Worm (Caenorhabditis elegans) whole organism, L2 larva: ENCODE data around the gene lpr-5.
A peak's percentile ranks its signal among the peaks of the same experiment; 100 is the strongest.

Experiments used
- C34F6.9 ChIP-seq: fragments of 150-350 bp; optimal IDR thresholded peaks from 2 replicates; lab custom pipeline; 2014; ENCODE audit warnings: missing biosample characterization, missing genetic modification characterization
- F13H6.1 ChIP-seq: sonication (generic microtip); optimal IDR thresholded peaks from 2 replicates; lab custom pipeline; 2016; ENCODE audit warnings: missing genetic modification characterization, missing compliant biosample characterization
- Y55F3AM.14 ChIP-seq: fragments of 200-800 bp; sonication (Bioruptor generic); optimal IDR thresholded peaks from 2 replicates; lab custom pipeline; 2018; ENCODE audit warnings: mild to moderate bottlenecking, missing genetic modification characterization, missing compliant biosample characterization
- ZK546.5 ChIP-seq: sonication (generic microtip); optimal IDR thresholded peaks from 2 replicates; lab custom pipeline; 2017; ENCODE audit warnings: missing biosample characterization, missing genetic modification characterization
- alr-1 ChIP-seq: fragments of 150-350 bp; optimal IDR thresholded peaks from 2 replicates; lab custom pipeline; 2014; ENCODE audit warnings: missing biosample characterization, missing genetic modification characterization
- aly-2 ChIP-seq: fragments of 150-350 bp; optimal IDR thresholded peaks from 2 replicates; lab custom pipeline; 2014; ENCODE audit warnings: missing biosample characterization, missing genetic modification characterization
- ama-1 ChIP-seq: fragments of 150-350 bp; optimal IDR thresholded peaks from 2 replicates; lab custom pipeline; 2018; ENCODE audit warnings: inconsistent platforms
- blmp-1 ChIP-seq: sonication (generic microtip); optimal IDR thresholded peaks from 2 replicates; lab custom pipeline; 2017; ENCODE audit warnings: missing genetic modification characterization, mild to moderate bottlenecking, missing compliant biosample characterization, antibody characterized with exemption, moderate library complexity; ENCODE audit not compliant: insufficient read depth
- ceh-16 ChIP-seq: fragments of 150-350 bp; optimal IDR thresholded peaks from 2 replicates; lab custom pipeline; 2014; ENCODE audit warnings: missing biosample characterization, missing genetic modification characterization
- crh-2 ChIP-seq: sonication (generic microtip); optimal IDR thresholded peaks from 2 replicates; lab custom pipeline; 2017; ENCODE audit warnings: missing biosample characterization, missing genetic modification characterization
- dmd-4 ChIP-seq: sonication (generic microtip); optimal IDR thresholded peaks from 2 replicates; lab custom pipeline; 2017; ENCODE audit warnings: missing biosample characterization, missing genetic modification characterization
- egl-27 ChIP-seq: sonication (generic microtip); optimal IDR thresholded peaks from 3 replicates; lab custom pipeline; 2017; ENCODE audit warnings: missing biosample characterization, missing genetic modification reagents, missing genetic modification characterization
- fos-1 ChIP-seq: fragments of 150-350 bp; optimal IDR thresholded peaks from 2 replicates; lab custom pipeline; 2014; ENCODE audit warnings: missing biosample characterization, missing genetic modification characterization
- gmeb-1 ChIP-seq: fragments of 150-350 bp; optimal IDR thresholded peaks from 2 replicates; lab custom pipeline; 2014; ENCODE audit warnings: missing biosample characterization, missing genetic modification characterization
- lin-11 ChIP-seq: fragments of 150-350 bp; sonication (generic microtip); optimal IDR thresholded peaks from 2 replicates; lab custom pipeline; 2014; ENCODE audit warnings: missing biosample characterization, missing genetic modification characterization, inconsistent platforms, mixed read lengths
- lin-39 ChIP-seq: fragments of 150-350 bp; optimal IDR thresholded peaks from 2 replicates; lab custom pipeline; 2014; ENCODE audit warnings: missing biosample characterization, missing genetic modification reagents, missing genetic modification characterization
- lsy-2 ChIP-seq, 2 experiments: fragments of 150-350 bp in 1 of 2; sonication (generic microtip) in 1 of 2; optimal IDR thresholded peaks; 2 replicates each; lab custom pipeline; 2014 to 2017; ENCODE audit warnings: missing biosample characterization in 2 of 2, missing genetic modification characterization in 2 of 2
- mab-5 ChIP-seq: fragments of 150-350 bp; optimal IDR thresholded peaks from 2 replicates; lab custom pipeline; 2014; ENCODE audit warnings: missing biosample characterization, missing genetic modification characterization
- mbf-1 ChIP-seq: sonication (generic microtip); optimal IDR thresholded peaks from 2 replicates; lab custom pipeline; 2017; ENCODE audit warnings: missing biosample characterization, missing genetic modification characterization
- mdl-1 ChIP-seq, 2 experiments: fragments of 150-350 bp in 1 of 2; sonication (generic microtip) in 1 of 2; optimal IDR thresholded peaks; 2 replicates each; lab custom pipeline; 2017; ENCODE audit warnings: missing biosample characterization in 2 of 2, missing genetic modification characterization in 2 of 2
- nhr-10 ChIP-seq: sonication (generic microtip); optimal IDR thresholded peaks from 2 replicates; lab custom pipeline; 2017; ENCODE audit warnings: missing biosample characterization, missing genetic modification characterization
- nhr-11 ChIP-seq: fragments of 150-350 bp; optimal IDR thresholded peaks from 2 replicates; lab custom pipeline; 2014; ENCODE audit warnings: missing biosample characterization, missing genetic modification characterization
- nhr-12 ChIP-seq: fragments of 150-350 bp; optimal IDR thresholded peaks from 2 replicates; lab custom pipeline; 2014; ENCODE audit warnings: missing biosample characterization, missing genetic modification characterization
- nhr-129 ChIP-seq: fragments of 150-350 bp; optimal IDR thresholded peaks from 2 replicates; lab custom pipeline; 2014; ENCODE audit warnings: missing biosample characterization, missing genetic modification characterization
- nhr-21 ChIP-seq: fragments of 150-350 bp; optimal IDR thresholded peaks from 2 replicates; lab custom pipeline; 2014; ENCODE audit warnings: missing biosample characterization, missing genetic modification characterization
- nhr-237 ChIP-seq: fragments of 150-350 bp; optimal IDR thresholded peaks from 2 replicates; lab custom pipeline; 2014; ENCODE audit warnings: missing biosample characterization, missing genetic modification characterization
- nhr-25 ChIP-seq: fragments of 150-350 bp; sonication (generic microtip); optimal IDR thresholded peaks from 3 replicates; lab custom pipeline; 2014; ENCODE audit warnings: missing biosample characterization, missing genetic modification characterization
- nhr-6 ChIP-seq: fragments of 150-350 bp; optimal IDR thresholded peaks from 2 replicates; lab custom pipeline; 2014; ENCODE audit warnings: missing biosample characterization, missing genetic modification characterization
- peb-1 ChIP-seq: fragments of 150-350 bp; optimal IDR thresholded peaks from 2 replicates; lab custom pipeline; 2014; ENCODE audit warnings: missing biosample characterization, missing genetic modification characterization
- sem-4 ChIP-seq: fragments of 150-350 bp; optimal IDR thresholded peaks from 2 replicates; lab custom pipeline; 2014; ENCODE audit warnings: missing biosample characterization, missing genetic modification reagents, missing genetic modification characterization
- skn-1 ChIP-seq: sonication (generic microtip); optimal IDR thresholded peaks from 2 replicates; lab custom pipeline; 2017; ENCODE audit warnings: missing biosample characterization, missing genetic modification characterization
- sma-3 ChIP-seq: sonication (generic microtip); optimal IDR thresholded peaks from 2 replicates; lab custom pipeline; 2016; ENCODE audit warnings: missing genetic modification reagents, missing genetic modification characterization, missing compliant biosample characterization
- sma-9 ChIP-seq, 2 experiments: fragments of 150-350 bp in 1 of 2; sonication (generic microtip) in 1 of 2; optimal IDR thresholded peaks; 2 replicates each; lab custom pipeline; 2014 to 2016; ENCODE audit warnings: missing genetic modification characterization in 2 of 2, mild to moderate bottlenecking in 1 of 2, missing biosample characterization in 1 of 2, missing compliant biosample characterization in 1 of 2, missing genetic modification reagents in 1 of 2, moderate library complexity in 1 of 2
- unc-55 ChIP-seq: fragments of 150-350 bp; sonication (generic microtip); optimal IDR thresholded peaks from 3 replicates; lab custom pipeline; 2014; ENCODE audit warnings: missing biosample characterization, missing genetic modification reagents, missing genetic modification characterization
- unc-62 ChIP-seq: fragments of 150-350 bp; optimal IDR thresholded peaks from 2 replicates; lab custom pipeline; 2014; ENCODE audit warnings: missing biosample characterization, missing genetic modification reagents, missing genetic modification characterization
- ztf-11 ChIP-seq: sonication (generic microtip); optimal IDR thresholded peaks from 2 replicates; lab custom pipeline; 2017; ENCODE audit warnings: missing biosample characterization, missing genetic modification characterization
- ztf-4 ChIP-seq: fragments of 150-350 bp; optimal IDR thresholded peaks from 2 replicates; lab custom pipeline; 2014; ENCODE audit warnings: missing biosample characterization, missing genetic modification characterization

Gene lpr-5

ce11 chrX:11035563-11035962, 26.4 kb upstream of the lpr-5 start:
- TF ChIP-seq C34F6.9 (peak; percentile 25), nhr-25 (tag; lab: Kevin White, UChicago) (no peak), nhr-237 (tag; lab: Kevin White, UChicago) (no peak), lin-39 (no peak), aly-2 (tag; lab: Kevin White, UChicago) (no peak), nhr-129 (tag; lab: Kevin White, UChicago) (peak; percentile 16), mab-5 (tag; lab: Kevin White, UChicago) (peak; percentile 28), nhr-6 (tag; lab: Kevin White, UChicago) (peak; percentile 5), alr-1 (tag; lab: Kevin White, UChicago) (no peak), Y55F3AM.14 (GFP tag; lab: Kevin White, UChicago) (no peak), sma-9 (GFP tag; optimal IDR thresholded peaks at IDR 0.05; lab: Kevin White, UChicago) (peak; percentile 50), sma-9 (tag; optimal IDR thresholded peaks at IDR 0.05; lab: Kevin White, UChicago) (no peak), lsy-2 (tag; optimal IDR thresholded peaks at IDR 0.05; lab: Kevin White, UChicago) (peak in 1 of 2 experiments; percentile 9), peb-1 (tag; lab: Kevin White, UChicago) (no peak), F13H6.1 (tag; lab: Kevin White, UChicago) (peak; percentile 74), gmeb-1 (tag; lab: Kevin White, UChicago) (no peak), skn-1 (tag; lab: Kevin White, UChicago) (no peak), ztf-11 (no peak), sma-3 (no peak), ztf-4 (tag; lab: Kevin White, UChicago) (no peak), unc-55 (GFP tag; lab: Kevin White, UChicago) (no peak), ceh-16 (no peak), mdl-1 (tag; optimal IDR thresholded peaks at IDR 0.05; lab: Kevin White, UChicago) (no peak)

DNA sequence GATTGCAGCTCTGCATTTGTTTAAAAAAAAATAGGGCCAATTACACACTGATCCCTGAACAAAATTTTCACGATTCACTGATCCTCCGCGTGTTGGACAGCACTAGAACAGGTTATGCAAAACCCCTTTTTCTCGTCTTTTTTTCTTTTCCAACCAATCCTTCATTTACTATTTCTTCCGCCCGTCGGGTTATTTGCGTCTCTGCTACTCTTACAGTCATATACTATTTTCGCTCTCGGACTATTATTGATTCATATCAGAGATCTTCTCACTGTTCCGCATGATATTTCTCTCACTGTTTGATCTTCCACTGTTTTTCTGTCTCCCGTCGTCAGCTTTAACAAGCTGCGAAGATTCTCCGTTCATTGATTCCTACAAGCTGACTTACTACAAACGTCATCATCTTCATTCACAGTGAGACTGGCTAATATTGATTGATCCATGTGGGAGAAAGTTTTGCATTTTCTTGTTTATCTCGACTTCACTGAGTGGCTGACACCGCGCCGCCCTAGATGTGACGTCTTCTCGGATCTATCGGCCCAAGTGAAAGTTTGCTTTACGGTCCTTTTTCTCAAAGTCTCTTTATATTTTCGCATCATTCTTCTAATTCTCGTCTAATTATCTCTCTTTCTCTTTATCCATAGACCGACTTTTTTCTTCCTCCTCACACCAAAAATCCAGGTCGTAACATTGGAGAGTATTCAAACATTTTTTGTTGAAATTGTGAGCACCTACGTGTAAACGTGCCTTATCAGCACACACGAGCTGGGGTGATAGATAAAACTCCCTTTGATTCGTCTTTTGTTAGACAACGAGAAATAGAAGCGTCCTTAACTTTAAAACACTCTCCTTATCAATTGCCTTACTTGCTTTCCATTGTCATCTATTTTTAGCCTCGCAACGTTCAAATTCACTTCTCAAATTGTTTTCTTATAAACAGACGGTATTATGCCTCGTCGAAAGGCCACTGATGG, 25.5 kb upstream of the lpr-5 start:
- no peak for TF ChIP-seq nhr-12
- TF ChIP-seq blmp-1 (tag; lab: Kevin White, UChicago) = peak; percentile 89
- no peak for TF ChIP-seq nhr-10 (tag; lab: Kevin White, UChicago)
- no peak for TF ChIP-seq mbf-1 (tag; lab: Kevin White, UChicago)
- no peak for TF ChIP-seq lin-11 (tag; lab: Kevin White, UChicago)
- no peak for TF ChIP-seq dmd-4 (tag; lab: Kevin White, UChicago)
- peak in 1 of 2 experiments; percentile 0 for TF ChIP-seq mdl-1 (tag; optimal IDR thresholded peaks at IDR 0.05; lab: Kevin White, UChicago)
- no peak for TF ChIP-seq unc-62 (GFP tag; lab: Kevin White, UChicago)
- no peak for TF ChIP-seq skn-1 (tag; lab: Kevin White, UChicago)
- peak; percentile 34 for TF ChIP-seq sem-4 (tag; lab: Kevin White, UChicago)
- TF ChIP-seq F13H6.1 (tag; lab: Kevin White, UChicago) = peak; percentile 36
- peak; percentile 75 for TF ChIP-seq crh-2 (tag; lab: Kevin White, UChicago)
- no peak for TF ChIP-seq ztf-11
- TF ChIP-seq mab-5 (tag; lab: Kevin White, UChicago) = no peak
- no peak for TF ChIP-seq lsy-2 (tag; optimal IDR thresholded peaks at IDR 0.05; lab: Kevin White, UChicago)
- no peak for TF ChIP-seq Y55F3AM.14 (GFP tag; lab: Kevin White, UChicago)
- no peak for TF ChIP-seq unc-55 (GFP tag; lab: Kevin White, UChicago)
- peak; percentile 26 for TF ChIP-seq sma-9 (GFP tag; optimal IDR thresholded peaks at IDR 0.05; lab: Kevin White, UChicago)
- TF ChIP-seq sma-9 (tag; optimal IDR thresholded peaks at IDR 0.05; lab: Kevin White, UChicago) = no peak
- no peak for TF ChIP-seq alr-1 (tag; lab: Kevin White, UChicago)
- no peak for TF ChIP-seq ZK546.5 (tag; lab: Kevin White, UChicago)
- no peak for TF ChIP-seq ama-1 (lab: Kevin White, UChicago)
- no peak for TF ChIP-seq nhr-11
- TF ChIP-seq egl-27 (tag; lab: Kevin White, UChicago) = no peak
- peak; percentile 35 for TF ChIP-seq nhr-21 (tag; lab: Kevin White, UChicago)
- TF ChIP-seq fos-1 (tag; lab: Kevin White, UChicago) = peak; percentile 59
- no peak for TF ChIP-seq nhr-129 (tag; lab: Kevin White, UChicago)
